Worm (Caenorhabditis elegans) whole organism, mixed stage, embryonic: Measurements from ENCODE around the gene Y46G5A.29.

Source experiments
- ham-2 ChIP-seq: fragments of 200-800 bp; sonication (Bioruptor generic); optimal IDR thresholded peaks from 2 replicates; lab custom pipeline; 2018; ENCODE audit warnings: mild to moderate bottlenecking, missing genetic modification characterization, missing compliant biosample characterization
- nhr-237 ChIP-seq: fragments of 150-350 bp; optimal IDR thresholded peaks from 2 replicates; lab custom pipeline; 2014; ENCODE audit warnings: missing biosample characterization, missing genetic modification characterization
- nhr-76 ChIP-seq: sonication (generic microtip); optimal IDR thresholded peaks from 2 replicates; lab custom pipeline; 2017; ENCODE audit warnings: missing biosample characterization, missing genetic modification characterization
- pha-4 ChIP-seq: fragments of 150-350 bp; optimal IDR thresholded peaks from 2 replicates; lab custom pipeline; 2018; ENCODE audit warnings: missing biosample characterization, missing genetic modification reagents, missing genetic modification characterization

- no peak for TF ChIP-seq pha-4 (tag; lab: Kevin White, UChicago)
- no peak for TF ChIP-seq nhr-76 (tag; lab: Kevin White, UChicago)
- no peak for TF ChIP-seq nhr-237 (tag; lab: Kevin White, UChicago)
- no peak for TF ChIP-seq ham-2
These were observed at the start of gene Y46G5A.29 for ce11 chrII:12855900-12856299.
